Fruit fly (Drosophila melanogaster) ovary, adult (tissue): Measurements from ENCODE around the gene Tsen54.

Source experiments
- CG17801 ChIP-seq: fragments of 200-800 bp; optimal IDR thresholded peaks from 2 replicates; lab custom pipeline; 2019; ENCODE audit warnings: missing biosample characterization, mild to moderate bottlenecking, missing genetic modification characterization, moderate library complexity; ENCODE audit not compliant: partially characterized antibody

The Tsen54 gene

dm6 chr3L:12205848-12206247 is at the start of gene Tsen54:
Gene Tsen54 (minus strand): TSS chr3L:12206022.
- peak; percentile 12 for TF ChIP-seq CG17801

dm6 chr3L:12227219-12227618 is 21.4 kb upstream of the Tsen54 start:
- no peak for TF ChIP-seq CG17801

- TF ChIP-seq CG17801: no peak
Observed at dm6 chr3L:12223635-12224016, 17.8 kb upstream of the Tsen54 start.

dm6 chr3L:12222945-12223634 is 17.3 kb upstream of the Tsen54 start:
- TF ChIP-seq CG17801: no peak

dm6 chr3L:12203736-12204135 is 2.1 kb downstream of the Tsen54 start, which contains the start of gene Ak1:
Gene Ak1 (minus strand): TSS chr3L:12204082.
- TF ChIP-seq CG17801: no peak

dm6 chr3L:12202980-12203379 is 2.8 kb downstream of the Tsen54 start:
- TF ChIP-seq CG17801: no peak

dm6 chr3L:12197491-12197890 is 8.3 kb downstream of the Tsen54 start, which contains the start of gene CG11529:
Gene CG11529 (plus strand): TSS chr3L:12197791.
- no peak for TF ChIP-seq CG17801

- no peak for TF ChIP-seq CG17801
Observed at dm6 chr3L:12193485-12193884, 12.3 kb downstream of the Tsen54 start, which contains the start of gene thoc6. Gene thoc6 (minus strand): TSS chr3L:12193688.

- TF ChIP-seq CG17801: no peak
Observed at dm6 chr3L:12190433-12190832, 15.4 kb downstream of the Tsen54 start, which contains the start of gene Est-P. Gene Est-P (plus strand): TSS chr3L:12190733.

dm6 chr3L:12188518-12188917 is 17.3 kb downstream of the Tsen54 start, which contains the start of gene Est-6:
Gene Est-6 (plus strand): TSS chr3L:12188818.
- TF ChIP-seq CG17801: no peak

dm6 chr3L:12185336-12185735 is 20.5 kb downstream of the Tsen54 start:
- no peak for TF ChIP-seq CG17801

- TF ChIP-seq CG17801: no peak
Observed at dm6 chr3L:12184564-12185034, 21.2 kb downstream of the Tsen54 start, which contains the start of gene Miox. Gene Miox (plus strand): TSS chr3L:12184984.

dm6 chr3L:12183967-12184366 is 21.9 kb downstream of the Tsen54 start:
- TF ChIP-seq CG17801: no peak

- TF ChIP-seq CG17801: peak; percentile 16
Observed at dm6 chr3L:12178847-12179437, 26.9 kb downstream of the Tsen54 start.

- TF ChIP-seq CG17801: no peak
Observed at dm6 chr3L:12177301-12177700, 28.5 kb downstream of the Tsen54 start, which contains the start of gene CAH2. Gene CAH2 (plus strand): TSS chr3L:12177601.

dm6 chr3L:12175382-12175781 is 30.4 kb downstream of the Tsen54 start, which contains the start of gene Rh7:
Gene Rh7 (minus strand): TSS chr3L:12175482.
- no peak for TF ChIP-seq CG17801

dm6 chr3L:12163693-12164092 is 42.1 kb downstream of the Tsen54 start, which contains the start of gene CG9760:
Gene CG9760 (minus strand): TSS chr3L:12163735.
- no peak for TF ChIP-seq CG17801

dm6 chr3L:12163082-12163481 is 42.7 kb downstream of the Tsen54 start:
- no peak for TF ChIP-seq CG17801
